6 fruit fly cellular contexts compared by ENCODE assay signal in the genomic region with DNA sequence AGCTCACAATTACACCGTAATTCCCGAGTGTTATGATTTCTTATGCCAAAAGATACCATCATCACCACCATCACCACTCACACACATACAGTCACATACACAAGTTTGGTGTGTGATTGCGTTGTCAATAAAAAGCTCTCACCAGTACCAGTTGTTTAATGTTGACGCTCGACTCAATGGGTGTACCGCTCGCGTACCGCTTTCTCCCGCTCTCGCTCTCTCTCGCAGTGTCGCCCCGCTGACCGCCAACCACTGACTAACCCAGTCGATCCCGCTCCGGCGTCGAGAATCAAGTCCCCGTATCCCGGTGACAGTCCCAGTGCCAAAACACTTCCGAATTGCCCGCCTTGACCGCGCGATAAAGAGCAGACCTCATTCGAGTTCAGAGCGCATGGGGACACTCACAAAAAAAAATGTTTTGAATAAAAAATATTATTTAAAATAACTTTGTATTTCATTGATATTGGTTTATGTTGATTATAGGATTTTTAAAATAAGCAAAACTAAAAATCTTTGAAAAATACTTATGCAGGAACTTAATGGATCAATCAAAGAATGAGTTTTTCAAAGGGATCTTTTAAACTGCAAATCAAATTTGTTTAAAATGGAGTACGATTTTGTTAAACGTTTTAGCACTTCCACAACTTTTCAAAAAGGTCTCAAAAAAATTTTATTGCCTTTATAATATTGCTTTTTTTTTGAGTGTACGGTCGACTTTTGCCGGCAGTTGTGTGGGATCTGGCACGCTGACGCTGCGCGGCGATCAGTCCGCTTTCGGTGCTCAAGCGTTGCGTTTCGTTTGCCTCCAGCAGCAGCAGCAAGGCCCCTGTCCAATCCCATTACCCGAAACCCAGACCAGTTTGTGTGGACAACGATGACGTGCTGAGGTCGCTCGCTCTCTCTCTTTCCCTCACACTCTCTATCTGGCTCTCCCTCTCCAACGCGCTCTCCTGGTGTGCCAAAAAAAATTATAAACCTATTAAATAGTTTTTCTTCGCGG.
TF ChIP-seq lines count a peak whose summit lies in the region.

Dic1 (plus strand) TSS at position 764 of the 1,000 bp plus-strand sequence.

- peak; percentile 63 for TF ChIP-seq CTCF in whole organism, embryonic (GFP tag; optimal IDR thresholded peaks at IDR 0.05; lab: Kevin White, UChicago)

TF ChIP-seq in whole organism, 6 proteins besides CTCF, POLR2A, EP300 and RAD21:
- TF ChIP-seq CG8478 (optimal IDR thresholded peaks at IDR 0.05; lab: Kevin White, UChicago) (no peak), Dll (optimal IDR thresholded peaks at IDR 0.05; lab: Kevin White, UChicago) (peak; percentile 90), pan (optimal IDR thresholded peaks at IDR 0.05; lab: Kevin White, UChicago) (no peak)

TF ChIP-seq in whole organism, adult, 20 proteins besides CTCF, POLR2A, EP300 and RAD21 (continues in another document):
- TF ChIP-seq CG7101 (tag; optimal IDR thresholded peaks at IDR 0.05; lab: Kevin White, UChicago) (peak; percentile 96), toe (GFP tag; optimal IDR thresholded peaks at IDR 0.05; lab: Kevin White, UChicago) (peak; percentile 93), tj (GFP tag; optimal IDR thresholded peaks at IDR 0.05; lab: Kevin White, UChicago) (peak; percentile 83), CG33017 (tag; optimal IDR thresholded peaks at IDR 0.05; lab: Kevin White, UChicago) (peak; percentile 95), CG1620 (GFP tag; optimal IDR thresholded peaks at IDR 0.05; lab: Kevin White, UChicago) (peak; percentile 89), Hr96 (GFP tag; optimal IDR thresholded peaks at IDR 0.05; lab: Kevin White, UChicago) (peak; percentile 86), pad (GFP tag; optimal IDR thresholded peaks at IDR 0.05; lab: Kevin White, UChicago) (peak; percentile 90), CG7045 (GFP tag; optimal IDR thresholded peaks at IDR 0.05; lab: Kevin White, UChicago) (peak; percentile 98), Clk (GFP tag; optimal IDR thresholded peaks at IDR 0.05; lab: Kevin White, UChicago) (peak; percentile 93), CG11617 (GFP tag; optimal IDR thresholded peaks at IDR 0.05; lab: Kevin White, UChicago) (peak; percentile 99), CG12768 (GFP tag; optimal IDR thresholded peaks at IDR 0.05; lab: Kevin White, UChicago) (peak; percentile 97), kay (GFP tag; lab: Kevin White, UChicago; ENCODE audit: borderline replicate concordance) (peak; percentile 98), bab1 (GFP tag; optimal IDR thresholded peaks at IDR 0.05; lab: Kevin White, UChicago) (peak; percentile 94), Crg-1 (GFP tag; optimal IDR thresholded peaks at IDR 0.05; lab: Kevin White, UChicago) (peak; percentile 92)

TF ChIP-seq in whole organism, embryonic, 481 proteins besides CTCF, POLR2A, EP300 and RAD21 (continues in another document):
- peak; percentile 97 for TF ChIP-seq Spps (tag; optimal IDR thresholded peaks at IDR 0.05; lab: Kevin White, UChicago)
- peak; percentile 14 for TF ChIP-seq mirr (GFP tag; optimal IDR thresholded peaks at IDR 0.05; lab: Kevin White, UChicago)
- peak; percentile 95 for TF ChIP-seq CG9437 (GFP tag; optimal IDR thresholded peaks at IDR 0.05; lab: Kevin White, UChicago)
- peak; percentile 57 for TF ChIP-seq dimm (GFP tag; IDR thresholded peaks at IDR 0.05; lab: Robert Waterston, UW)
- TF ChIP-seq CG12391 (tag; optimal IDR thresholded peaks at IDR 0.05; lab: Kevin White, UChicago): peak; percentile 97
- TF ChIP-seq CG11560 (tag; IDR thresholded peaks at IDR 0.05; lab: Robert Waterston, UW): peak; percentile 85
- TF ChIP-seq Hey (tag; optimal IDR thresholded peaks at IDR 0.05; lab: Kevin White, UChicago): peak; percentile 54
- TF ChIP-seq Side (GFP tag; optimal IDR thresholded peaks at IDR 0.05; lab: Kevin White, UChicago): peak; percentile 76
- peak; percentile 71 for TF ChIP-seq eyg (GFP tag; optimal IDR thresholded peaks at IDR 0.05; lab: Kevin White, UChicago)
- peak; percentile 88 for TF ChIP-seq pnt (GFP tag; optimal IDR thresholded peaks at IDR 0.05; lab: Kevin White, UChicago)
- TF ChIP-seq gsb (GFP tag; IDR thresholded peaks at IDR 0.05; lab: Robert Waterston, UW): peak; percentile 75
- peak; percentile 84; the same call in 2 of the 3 replicates for TF ChIP-seq ken (GFP tag; IDR thresholded peaks at IDR 0.05; lab: Robert Waterston, UW)
- peak; percentile 86 for TF ChIP-seq CG31224 (GFP tag; IDR thresholded peaks at IDR 0.05; lab: Robert Waterston, UW)
- TF ChIP-seq kah (GFP tag; optimal IDR thresholded peaks at IDR 0.05; lab: Kevin White, UChicago): peak; percentile 93
- peak; percentile 79 for TF ChIP-seq Kr (GFP tag; optimal IDR thresholded peaks at IDR 0.05; lab: Kevin White, UChicago)

TF ChIP-seq in whole organism, prepupa, 60 proteins besides CTCF, POLR2A, EP300 and RAD21 (continues in another document):
- TF ChIP-seq CG6276 (GFP tag; optimal IDR thresholded peaks at IDR 0.05; lab: Kevin White, UChicago): peak; percentile 98
- peak; percentile 93 for TF ChIP-seq CG16779 (tag; optimal IDR thresholded peaks at IDR 0.05; lab: Kevin White, UChicago)
- TF ChIP-seq achi (GFP tag; optimal IDR thresholded peaks at IDR 0.05; lab: Kevin White, UChicago): peak; percentile 97
- peak; percentile 95 for TF ChIP-seq CG11902 (GFP tag; optimal IDR thresholded peaks at IDR 0.05; lab: Kevin White, UChicago)
- peak; percentile 92 for TF ChIP-seq CG6163 (GFP tag; IDR thresholded peaks at IDR 0.05; lab: Robert Waterston, UW)
- peak; percentile 96 for TF ChIP-seq CG10631 (GFP tag; optimal IDR thresholded peaks at IDR 0.05; lab: Kevin White, UChicago)
- TF ChIP-seq fd85E (GFP tag; optimal IDR thresholded peaks at IDR 0.05; lab: Kevin White, UChicago): peak; percentile 85
- TF ChIP-seq Eip93F (GFP tag; optimal IDR thresholded peaks at IDR 0.05; lab: Kevin White, UChicago): peak; percentile 89
- TF ChIP-seq dsx (GFP tag; optimal IDR thresholded peaks at IDR 0.05; lab: Kevin White, UChicago; ENCODE audit: poor library complexity, severe bottlenecking): peak; percentile 85
- peak; percentile 99 for TF ChIP-seq esn (GFP tag; optimal IDR thresholded peaks at IDR 0.05; lab: Kevin White, UChicago)
- peak; percentile 98 for TF ChIP-seq CG11762 (GFP tag; optimal IDR thresholded peaks at IDR 0.05; lab: Kevin White, UChicago; ENCODE audit: insufficient read depth)
- TF ChIP-seq OdsH (GFP tag; optimal IDR thresholded peaks at IDR 0.05; lab: Kevin White, UChicago): peak; percentile 98
- peak; percentile 98 for TF ChIP-seq CG34406 (GFP tag; optimal IDR thresholded peaks at IDR 0.05; lab: Kevin White, UChicago)
- peak; percentile 97 for TF ChIP-seq Met (GFP tag; optimal IDR thresholded peaks at IDR 0.05; lab: Kevin White, UChicago)
- TF ChIP-seq CG4318 (GFP tag; optimal IDR thresholded peaks at IDR 0.05; lab: Kevin White, UChicago): peak; percentile 98

TF ChIP-seq in whole organism, pupa, 21 proteins besides CTCF, POLR2A, EP300 and RAD21 (continues in another document):
- TF ChIP-seq fd96Ca (GFP tag; IDR thresholded peaks at IDR 0.05; lab: Robert Waterston, UW) (peak; percentile 83), Ets98B (GFP tag; IDR thresholded peaks at IDR 0.05; lab: Robert Waterston, UW) (peak; percentile 90), Pif1A (GFP tag; optimal IDR thresholded peaks at IDR 0.05; lab: Kevin White, UChicago) (peak; percentile 94), rn (GFP tag; IDR thresholded peaks at IDR 0.05; lab: Robert Waterston, UW) (peak; percentile 85), CG4496 (GFP tag; IDR thresholded peaks at IDR 0.05; lab: Robert Waterston, UW) (peak; percentile 91), EcR (GFP tag; optimal IDR thresholded peaks at IDR 0.05; lab: Kevin White, UChicago) (peak; percentile 39), D1 (tag; optimal IDR thresholded peaks at IDR 0.05; lab: Kevin White, UChicago) (peak; percentile 98), CG32121 (GFP tag; IDR thresholded peaks at IDR 0.05; lab: Robert Waterston, UW) (peak; percentile 94), CG9948 (tag; optimal IDR thresholded peaks at IDR 0.05; lab: Kevin White, UChicago) (peak; percentile 94), CG8159 (tag; optimal IDR thresholded peaks at IDR 0.05; lab: Kevin White, UChicago) (peak; percentile 98), CG17806 (tag; optimal IDR thresholded peaks at IDR 0.05; lab: Kevin White, UChicago) (peak; percentile 96), CG10348 (GFP tag; IDR thresholded peaks at IDR 0.05; lab: Robert Waterston, UW) (peak; percentile 56; the same call in 1 of the 2 replicates), CG14655 (GFP tag; optimal IDR thresholded peaks at IDR 0.05; lab: Kevin White, UChicago) (peak; percentile 98), Pif1B (GFP tag; optimal IDR thresholded peaks at IDR 0.05; lab: Kevin White, UChicago) (peak; percentile 93), CG15710 (tag; optimal IDR thresholded peaks at IDR 0.05; lab: Kevin White, UChicago) (peak; percentile 95), gl (tag; optimal IDR thresholded peaks at IDR 0.05; lab: Kevin White, UChicago) (peak; percentile 51), Snoo (tag; optimal IDR thresholded peaks at IDR 0.05; lab: Kevin White, UChicago) (peak; percentile 97)

TF ChIP-seq in whole organism, wandering third instar larva, 38 proteins besides CTCF, POLR2A, EP300 and RAD21 (continues in another document):
- TF ChIP-seq sage (GFP tag; optimal IDR thresholded peaks at IDR 0.05; lab: Kevin White, UChicago) (peak; percentile 83), Dfd (GFP tag; optimal IDR thresholded peaks at IDR 0.05; lab: Kevin White, UChicago) (peak; percentile 93), Mio (GFP tag; optimal IDR thresholded peaks at IDR 0.05; lab: Kevin White, UChicago) (peak; percentile 42), HLH106 (tag; optimal IDR thresholded peaks at IDR 0.05; lab: Kevin White, UChicago) (peak; percentile 96), GATAd (GFP tag; optimal IDR thresholded peaks at IDR 0.05; lab: Kevin White, UChicago) (peak; percentile 39), CG32264 (GFP tag; optimal IDR thresholded peaks at IDR 0.05; lab: Kevin White, UChicago) (peak; percentile 88), Rel (GFP tag; optimal IDR thresholded peaks at IDR 0.05; lab: Kevin White, UChicago) (peak; percentile 91), Rel (tag; optimal IDR thresholded peaks at IDR 0.05; lab: Kevin White, UChicago) (peak; percentile 58), pan (optimal IDR thresholded peaks at IDR 0.05; lab: Kevin White, UChicago) (no peak), OdsH (GFP tag; optimal IDR thresholded peaks at IDR 0.05; lab: Kevin White, UChicago) (peak; percentile 98), Dif (GFP tag; optimal IDR thresholded peaks at IDR 0.05; lab: Kevin White, UChicago; ENCODE audit: partially characterized antibody) (peak; percentile 96), usp (GFP tag; optimal IDR thresholded peaks at IDR 0.05; lab: Kevin White, UChicago) (no peak), lola (GFP tag; optimal IDR thresholded peaks at IDR 0.05; lab: Kevin White, UChicago) (no peak), tai (GFP tag; optimal IDR thresholded peaks at IDR 0.05; lab: Kevin White, UChicago) (peak; percentile 93), dsf (GFP tag; optimal IDR thresholded peaks at IDR 0.05; lab: Kevin White, UChicago; ENCODE audit: borderline replicate concordance) (peak; percentile 72), psq (GFP tag; optimal IDR thresholded peaks at IDR 0.05; lab: Kevin White, UChicago) (peak; percentile 96), Sp1 (GFP tag; optimal IDR thresholded peaks at IDR 0.05; lab: Kevin White, UChicago) (peak; percentile 98), sv (GFP tag; optimal IDR thresholded peaks at IDR 0.05; lab: Kevin White, UChicago) (peak; percentile 97), ey (GFP tag; optimal IDR thresholded peaks at IDR 0.05; lab: Kevin White, UChicago) (peak; percentile 95)
